Fruit fly (Drosophila melanogaster): ENCODE data around the gene mael.

DNA sequence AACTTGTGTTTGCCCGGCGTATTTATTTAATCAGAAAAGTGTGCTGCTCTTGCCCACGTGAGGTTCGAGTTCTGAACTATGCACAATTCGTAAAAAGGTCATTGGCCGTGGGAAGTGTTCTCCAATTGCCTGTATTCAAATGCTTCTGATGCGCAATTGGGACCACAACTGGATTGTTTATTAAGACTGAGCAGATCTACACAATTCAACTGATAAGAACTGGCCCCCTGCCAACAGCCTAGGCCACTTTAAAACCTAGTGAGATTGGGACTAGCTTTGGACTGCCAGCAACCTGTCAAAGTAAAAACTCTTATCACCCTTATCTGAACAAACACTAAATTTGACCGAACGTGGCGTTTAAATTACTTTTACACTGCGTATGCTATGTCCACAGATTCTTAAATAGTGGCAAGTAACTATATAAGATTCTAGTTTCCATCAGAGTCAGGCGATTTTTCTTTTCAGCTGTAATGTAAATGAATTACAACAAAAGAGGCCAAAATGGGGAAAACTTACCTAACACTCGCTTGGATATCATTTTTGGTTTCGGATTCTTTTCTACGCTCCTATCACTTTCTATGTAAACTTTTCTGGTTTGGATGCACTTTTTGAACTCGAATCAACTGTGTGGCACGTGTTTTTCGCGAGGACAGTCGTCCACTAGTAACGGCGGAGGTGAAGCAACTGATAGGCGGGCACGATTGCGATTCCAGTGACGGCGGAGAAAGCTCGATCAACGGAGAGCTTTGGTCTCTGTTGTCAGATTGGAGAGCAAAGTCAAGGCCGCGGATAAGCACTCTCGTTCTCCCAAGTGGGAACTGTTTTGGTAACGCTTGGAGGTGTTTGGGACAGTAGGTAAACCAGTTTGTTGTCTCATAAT, 17.0 kb downstream of the mael start, which contains the start of gene CG11241:
- TF ChIP-seq Myc (optimal IDR thresholded peaks at IDR 0.05): no peak
- TF ChIP-seq h (optimal IDR thresholded peaks at IDR 0.05): no peak

All from Kc167 (cell line).